Worm (Caenorhabditis elegans): ENCODE measurements around the gene ppm-1.D.
A peak's percentile ranks its signal among the peaks of the same experiment; 100 is the strongest.

ppm-1.D gene

DNA sequence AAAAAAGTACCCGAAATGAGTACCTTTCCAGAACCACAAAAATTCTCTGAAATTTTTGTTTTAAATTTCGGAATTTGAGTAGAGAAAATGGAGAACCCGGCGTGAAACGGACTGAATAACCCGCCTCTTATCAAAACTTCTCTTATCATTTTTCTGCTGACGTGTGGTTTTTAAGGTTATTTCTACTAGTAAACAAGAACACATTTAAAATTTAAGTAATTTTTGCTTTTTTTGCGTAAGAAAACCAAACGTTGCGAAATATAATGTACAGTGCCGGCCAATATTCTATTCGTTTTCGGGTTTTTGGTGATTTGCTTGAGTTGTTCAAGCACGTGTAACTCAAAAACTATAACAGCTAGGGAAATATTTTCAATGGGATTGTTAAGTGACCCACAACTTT lies 20.4 kb upstream of the ppm-1.D start:
- no peak for TF ChIP-seq fkh-6 (tag; optimal IDR thresholded peaks at IDR 0.05)
- no peak for TF ChIP-seq unc-55 (GFP tag; optimal IDR thresholded peaks at IDR 0.05)
- TF ChIP-seq elt-2 (tag; optimal IDR thresholded peaks at IDR 0.05) = peak; percentile 16

DNA sequence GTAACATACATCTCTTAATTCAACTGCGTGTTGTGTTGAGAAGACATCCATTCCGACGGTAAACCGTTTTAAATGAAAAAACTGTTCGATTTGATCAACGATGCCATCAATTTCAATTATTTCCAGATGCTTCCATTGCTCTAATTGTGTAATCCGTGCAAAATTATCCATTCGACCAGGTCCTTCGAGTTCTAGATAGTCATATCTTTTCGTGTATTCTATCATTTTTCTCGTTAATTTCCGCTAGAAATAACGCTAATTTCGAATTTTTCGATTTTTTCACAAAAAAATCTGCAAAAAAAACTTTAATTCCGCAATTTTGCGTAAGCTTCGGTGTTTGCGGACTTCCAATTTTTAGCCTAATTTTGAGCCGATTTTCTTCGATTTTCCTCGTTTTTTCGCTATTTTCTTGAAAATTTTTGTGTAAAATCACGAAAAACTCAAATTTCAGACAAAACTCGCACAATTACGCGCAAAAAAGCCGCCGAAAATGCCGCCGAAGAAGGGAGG lies 17.3 kb upstream of the ppm-1.D start, which contains the start of the genes fbxa-66 and iffb-1:
TSS of gene fbxa-66 (minus strand) at position 51 of the 510 bp plus-strand sequence.
TSS of gene iffb-1 (plus strand) at position 452 of the 510 bp plus-strand sequence.
- no peak for TF ChIP-seq pax-1 (tag; optimal IDR thresholded peaks at IDR 0.05)
- no peak for TF ChIP-seq fkh-6 (tag; optimal IDR thresholded peaks at IDR 0.05)
- TF ChIP-seq lim-6 (tag; optimal IDR thresholded peaks at IDR 0.05) = no peak
- no peak for TF ChIP-seq pqm-1 (tag; optimal IDR thresholded peaks at IDR 0.05)
- no peak for TF ChIP-seq nhr-11 (tag; optimal IDR thresholded peaks at IDR 0.05)
- TF ChIP-seq ceh-24 (tag; optimal IDR thresholded peaks at IDR 0.05) = no peak
- TF ChIP-seq odd-2 (tag; optimal IDR thresholded peaks at IDR 0.05) = no peak
- TF ChIP-seq F13H6.1 (tag; optimal IDR thresholded peaks at IDR 0.05) = no peak
- no peak for TF ChIP-seq ttx-3 (tag; optimal IDR thresholded peaks at IDR 0.05)
- no peak for TF ChIP-seq rnt-1 (tag; optimal IDR thresholded peaks at IDR 0.05)
- no peak for TF ChIP-seq ceh-45 (GFP tag; IDR thresholded peaks at IDR 0.05)
- no peak for TF ChIP-seq fax-1 (tag; optimal IDR thresholded peaks at IDR 0.05)
- TF ChIP-seq nfya-1 (tag; optimal IDR thresholded peaks at IDR 0.05) = no peak
- no peak for TF ChIP-seq mec-3 (tag; optimal IDR thresholded peaks at IDR 0.05; ENCODE audit: borderline replicate concordance)
- no peak for TF ChIP-seq hlh-13 (GFP tag; optimal IDR thresholded peaks at IDR 0.05)
- TF ChIP-seq ceh-2 (tag; optimal IDR thresholded peaks at IDR 0.05) = no peak
- TF ChIP-seq tbx-7 (tag; optimal IDR thresholded peaks at IDR 0.05) = no peak

DNA sequence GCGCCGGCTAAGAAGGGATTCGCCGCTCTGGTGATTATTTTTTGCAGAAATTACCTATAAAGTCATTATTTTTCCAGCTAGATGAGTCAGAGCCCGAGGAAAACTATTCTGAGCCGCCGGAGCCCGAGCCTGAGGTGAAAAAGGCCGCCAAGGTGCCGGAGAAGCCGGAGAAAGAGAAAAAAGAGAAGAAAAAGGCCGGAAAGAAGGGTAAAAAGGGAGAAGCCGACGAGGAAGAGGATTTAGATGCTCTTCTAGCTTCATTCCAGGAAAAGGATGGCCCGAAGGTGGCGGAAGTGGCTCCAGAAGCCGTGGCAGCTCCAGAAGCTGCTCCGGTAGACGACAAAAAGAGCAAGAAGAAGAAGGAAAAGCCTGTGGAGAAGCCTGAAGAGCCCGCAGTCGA lies 16.7 kb upstream of the ppm-1.D start:
- TF ChIP-seq zip-5 (tag; optimal IDR thresholded peaks at IDR 0.05) (no peak), Y22D7AL.16 (tag; optimal IDR thresholded peaks at IDR 0.05) (no peak)

DNA sequence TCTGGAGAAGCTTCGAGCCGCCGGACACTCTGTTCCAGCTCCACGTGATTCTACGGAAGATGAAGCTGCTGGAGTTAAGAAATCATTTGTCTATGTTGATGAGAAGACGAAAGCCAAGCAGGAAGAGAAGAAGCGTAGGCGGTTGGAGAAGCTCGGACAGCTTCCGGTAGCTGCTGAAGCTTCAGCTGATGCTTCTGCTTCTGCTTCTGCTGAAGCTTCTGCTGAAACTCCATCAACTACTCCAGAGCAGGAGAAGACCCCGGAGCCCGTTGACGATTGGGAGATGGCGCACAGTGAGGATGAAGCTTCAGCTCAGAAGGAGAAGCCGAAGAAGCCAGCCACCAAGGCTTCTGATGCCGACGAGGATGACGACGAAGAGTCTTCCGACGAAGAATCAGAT lies 14.9 kb upstream of the ppm-1.D start:
- no peak for TF ChIP-seq elt-4 (tag; optimal IDR thresholded peaks at IDR 0.05)
- no peak for TF ChIP-seq che-1 (tag; optimal IDR thresholded peaks at IDR 0.05)
- no peak for TF ChIP-seq ceh-48 (tag; optimal IDR thresholded peaks at IDR 0.05)
- no peak for TF ChIP-seq K02D7.2 (tag; optimal IDR thresholded peaks at IDR 0.05)
- no peak for TF ChIP-seq eyg-1 (tag; optimal IDR thresholded peaks at IDR 0.05)
- no peak for TF ChIP-seq unc-3 (GFP tag; conservative IDR thresholded peaks at IDR 0.05)
- no peak for TF ChIP-seq unc-3 (tag; optimal IDR thresholded peaks at IDR 0.05)
- no peak for TF ChIP-seq ceh-6 (GFP tag; optimal IDR thresholded peaks at IDR 0.05)
- no peak for TF ChIP-seq ceh-22 (tag; optimal IDR thresholded peaks at IDR 0.05)
- no peak for TF ChIP-seq ceh-18 (tag; optimal IDR thresholded peaks at IDR 0.05)
- no peak for TF ChIP-seq hlh-30 (tag; optimal IDR thresholded peaks at IDR 0.05; ENCODE audit: insufficient read depth)

DNA sequence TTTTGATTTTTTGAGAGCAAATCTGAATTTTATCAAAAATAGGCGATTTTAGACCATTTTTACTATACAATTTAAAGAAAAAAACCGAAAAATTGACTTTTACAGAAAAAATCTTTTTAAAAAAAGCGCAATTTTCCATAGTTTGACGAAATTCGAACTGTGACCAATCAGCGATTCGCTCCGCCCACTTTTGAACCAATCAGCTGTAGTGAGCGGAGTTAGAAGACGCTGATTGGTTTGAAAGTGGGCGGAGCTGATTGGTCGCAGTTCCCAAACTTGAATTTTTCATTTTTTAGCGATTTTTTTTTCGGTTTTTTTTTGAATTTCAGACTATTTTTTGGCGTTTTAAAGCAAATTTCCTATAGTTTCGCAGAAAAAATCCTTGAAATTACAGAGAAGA lies 6.7 kb upstream of the ppm-1.D start:
- peak; percentile 89 for TF ChIP-seq nfya-1 (tag; optimal IDR thresholded peaks at IDR 0.05)
- no peak for TF ChIP-seq unc-86 (tag; optimal IDR thresholded peaks at IDR 0.05)
- no peak for TF ChIP-seq dve-1 (tag; optimal IDR thresholded peaks at IDR 0.05)
- TF ChIP-seq sox-4 (tag; optimal IDR thresholded peaks at IDR 0.05) = no peak
- TF ChIP-seq lim-6 (tag; optimal IDR thresholded peaks at IDR 0.05) = no peak

DNA sequence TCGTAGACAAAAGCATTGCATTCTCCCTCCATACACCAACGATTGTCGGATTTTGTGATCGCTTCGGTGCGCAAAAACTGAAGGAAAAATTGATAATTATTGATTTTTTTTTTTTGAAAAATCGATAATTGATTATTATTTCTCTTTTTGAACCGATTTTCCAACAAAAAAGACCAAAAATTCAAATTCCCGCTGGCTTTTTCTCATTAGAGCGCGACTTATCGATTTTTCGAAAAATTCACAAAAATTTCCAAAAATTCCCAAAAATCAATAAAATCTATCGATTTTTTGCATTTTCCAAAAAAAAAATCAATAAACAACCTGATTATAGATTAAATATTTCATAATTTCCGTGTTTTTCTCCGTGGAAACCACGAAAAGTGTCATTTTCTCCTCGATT lies 2.8 kb upstream of the ppm-1.D start:
- TF ChIP-seq ceh-48 (tag; optimal IDR thresholded peaks at IDR 0.05) (peak; percentile 60), C08G9.2 (tag; optimal IDR thresholded peaks at IDR 0.05) (no peak)
